Fruit fly (Drosophila melanogaster): ENCODE measurements around the gene app.

The app gene

dm6 chr3L:12203736-12204135, 62.9 kb downstream of the app start, which contains the start of gene Ak1 (continued):
- TF ChIP-seq twi (tag; optimal IDR thresholded peaks at IDR 0.05) (no peak), hbn (GFP tag; IDR thresholded peaks at IDR 0.05; ENCODE audit: partially characterized antibody) (no peak), Awh (GFP tag; IDR thresholded peaks at IDR 0.05) (0 out of 2 replicates have a peak, but pooled peaks have one; percentile 8), CG12659 (GFP tag; optimal IDR thresholded peaks at IDR 0.05) (peak; percentile 9), cg (GFP tag; optimal IDR thresholded peaks at IDR 0.05) (no peak)

dm6 chr3L:12202980-12203379, 63.7 kb downstream of the app start:
- no peak for TF ChIP-seq E2f1 (GFP tag; IDR thresholded peaks at IDR 0.05)
- peak; percentile 58 for TF ChIP-seq CG12769 (tag; optimal IDR thresholded peaks at IDR 0.05)
- peak; percentile 96 for TF ChIP-seq sd (tag; optimal IDR thresholded peaks at IDR 0.05)

dm6 chr3L:12197491-12197890, 69.2 kb downstream of the app start, which contains the start of gene CG11529:
CG11529 (plus strand) TSS chr3L:12197791.
- TF ChIP-seq Ets65A (GFP tag) (peak; percentile 34), CG4854 (GFP tag; optimal IDR thresholded peaks at IDR 0.05) (no peak), CG6272 (GFP tag; IDR thresholded peaks at IDR 0.05) (no peak), abd-A (tag; optimal IDR thresholded peaks at IDR 0.05) (no peak), twi (tag; optimal IDR thresholded peaks at IDR 0.05) (no peak), CG2875 (GFP tag; optimal IDR thresholded peaks at IDR 0.05) (no peak), CG13894 (tag; optimal IDR thresholded peaks at IDR 0.05) (peak; percentile 7), CG12769 (tag; optimal IDR thresholded peaks at IDR 0.05) (peak; percentile 2), salm (tag; optimal IDR thresholded peaks at IDR 0.05) (no peak), prd (optimal IDR thresholded peaks at IDR 0.05) (no peak), prd (GFP tag; IDR thresholded peaks at IDR 0.05) (no peak), Atf-2 (GFP tag; optimal IDR thresholded peaks at IDR 0.05) (no peak), fd3F (GFP tag; optimal IDR thresholded peaks at IDR 0.05) (no peak), CG17328 (GFP tag; IDR thresholded peaks at IDR 0.05) (no peak)

- TF ChIP-seq Mrtf (GFP tag; IDR thresholded peaks at IDR 0.05) (no peak), yki (optimal IDR thresholded peaks at IDR 0.05) (no peak), CG4404 (GFP tag; IDR thresholded peaks at IDR 0.05) (no peak), dan (GFP tag; IDR thresholded peaks at IDR 0.05) (no peak), dpn (GFP tag; optimal IDR thresholded peaks at IDR 0.05) (no peak), CG2120 (GFP tag; optimal IDR thresholded peaks at IDR 0.05) (no peak), CG34422 (GFP tag; IDR thresholded peaks at IDR 0.05) (peak; percentile 19; the same call in 1 of the 3 replicates), Dp (GFP tag; optimal IDR thresholded peaks at IDR 0.05) (peak; percentile 54), GATAe (GFP tag; conservative IDR thresholded peaks at IDR 0.05) (no peak), Lhr (GFP tag; optimal IDR thresholded peaks at IDR 0.05) (peak; percentile 16), schlank (tag; optimal IDR thresholded peaks at IDR 0.05) (no peak), CG32767 (GFP tag; IDR thresholded peaks at IDR 0.05) (no peak), sna (GFP tag; IDR thresholded peaks at IDR 0.05; ENCODE audit: partially characterized antibody) (no peak), BEAF-32 (GFP tag; optimal IDR thresholded peaks at IDR 0.05) (peak; percentile 21), CG13296 (GFP tag; optimal IDR thresholded peaks at IDR 0.05) (no peak), E2f2 (GFP tag; IDR thresholded peaks at IDR 0.05) (0 out of 2 replicates have a peak, but pooled peaks have one; percentile 38), dysf (GFP tag; IDR thresholded peaks at IDR 0.05) (no peak), mirr (GFP tag; optimal IDR thresholded peaks at IDR 0.05) (no peak), CG10147 (GFP tag; optimal IDR thresholded peaks at IDR 0.05) (no peak), CG14441 (GFP tag; IDR thresholded peaks at IDR 0.05) (no peak), sd (tag; optimal IDR thresholded peaks at IDR 0.05) (no peak), Hey (tag; optimal IDR thresholded peaks at IDR 0.05) (no peak), sima (GFP tag; optimal IDR thresholded peaks at IDR 0.05) (no peak), slbo (GFP tag; IDR thresholded peaks at IDR 0.05) (no peak), ERR (GFP tag; optimal IDR thresholded peaks at IDR 0.05) (no peak), CG1602 (GFP tag; optimal IDR thresholded peaks at IDR 0.05) (no peak), ab (GFP tag; optimal IDR thresholded peaks at IDR 0.05) (no peak), salm (tag; optimal IDR thresholded peaks at IDR 0.05) (no peak), Dll (GFP tag; IDR thresholded peaks at IDR 0.05; ENCODE audit: partially characterized antibody) (0 out of 4 replicates have a peak, but pooled peaks have one; percentile 25)
Observed at dm6 chr3L:12193485-12193884, 73.2 kb downstream of the app start, which contains the start of gene thoc6. thoc6 (minus strand) TSS chr3L:12193688.

Data from whole organism, embryonic.